Worm (Caenorhabditis elegans) whole organism, L1 larva: Measurements from ENCODE around the gene F11G11.13.
"Not testable (repeated sequence)": the region's sequence is repeated elsewhere in the genome, so short reads cannot be mapped to it uniquely, and the experiment has no call there.

Experiments
- C04F5.9 ChIP-seq: sonication (generic microtip); optimal IDR thresholded peaks from 2 replicates; lab custom pipeline; 2016; ENCODE audit warnings: missing genetic modification characterization, missing compliant biosample characterization
- C16A3.4 ChIP-seq: fragments of 150-350 bp; optimal IDR thresholded peaks from 2 replicates; lab custom pipeline; 2014; ENCODE audit warnings: missing biosample characterization, missing genetic modification characterization
- F16B12.6 ChIP-seq: fragments of 150-350 bp; optimal IDR thresholded peaks from 2 replicates; lab custom pipeline; 2014; ENCODE audit warnings: missing biosample characterization, missing genetic modification characterization
- aha-1 ChIP-seq: fragments of 150-350 bp; optimal IDR thresholded peaks from 2 replicates; lab custom pipeline; 2014; ENCODE audit warnings: missing biosample characterization, missing genetic modification characterization
- alr-1 ChIP-seq: fragments of 200-800 bp; sonication (Bioruptor generic); optimal IDR thresholded peaks from 2 replicates; lab custom pipeline; 2018; ENCODE audit warnings: borderline replicate concordance, mild to moderate bottlenecking, missing genetic modification characterization, missing compliant biosample characterization
- ceh-63 ChIP-seq: fragments of 200-800 bp; sonication (Bioruptor generic); optimal IDR thresholded peaks from 2 replicates; lab custom pipeline; 2018; ENCODE audit warnings: mild to moderate bottlenecking, missing genetic modification characterization, missing compliant biosample characterization
- ceh-8 ChIP-seq: fragments of 200-800 bp; sonication (Bioruptor generic); optimal IDR thresholded peaks from 2 replicates; lab custom pipeline; 2018; ENCODE audit warnings: mild to moderate bottlenecking, missing genetic modification characterization, moderate library complexity, missing compliant biosample characterization
- ceh-90 ChIP-seq: sonication (generic microtip); optimal IDR thresholded peaks from 2 replicates; lab custom pipeline; 2016; ENCODE audit warnings: missing genetic modification characterization, missing compliant biosample characterization
- ces-1 ChIP-seq: fragments of 150-350 bp; optimal IDR thresholded peaks from 2 replicates; lab custom pipeline; 2014; ENCODE audit warnings: missing biosample characterization, missing genetic modification reagents, missing genetic modification characterization
- dpl-1 ChIP-seq, 3 experiments: fragments of 150-350 bp in 2 of 3; sonication (generic microtip) in 1 of 3; optimal IDR thresholded peaks; 2 replicates each; lab custom pipeline; 2014 to 2017; ENCODE audit warnings: missing biosample characterization in 3 of 3, missing genetic modification characterization in 3 of 3, missing genetic modification reagents in 3 of 3
- dsc-1 ChIP-seq: sonication (generic microtip); optimal IDR thresholded peaks from 2 replicates; lab custom pipeline; 2016; ENCODE audit warnings: mild to moderate bottlenecking, missing genetic modification characterization, missing compliant biosample characterization
- efl-1 ChIP-seq, 4 experiments: fragments of 150-350 bp; optimal IDR thresholded peaks in 3 of 4; peaks in 1 of 4; 1 replicate in 1 of 4; 2 replicates in 3 of 4; lab custom pipeline; 2014; ENCODE audit warnings: missing biosample characterization in 2 of 4, missing genetic modification characterization in 2 of 4, missing genetic modification reagents in 2 of 4
- efl-3 ChIP-seq: fragments of 200-800 bp; sonication (Bioruptor generic); optimal IDR thresholded peaks from 2 replicates; lab custom pipeline; 2018; ENCODE audit warnings: mild to moderate bottlenecking, missing genetic modification characterization, missing compliant biosample characterization
- elt-3 ChIP-seq, 6 experiments: fragments of 150-350 bp in 1 of 6; sonication (generic microtip); optimal IDR thresholded peaks; 2 replicates each; lab custom pipeline; 2017 to 2018; ENCODE audit warnings: missing biosample characterization in 6 of 6, missing genetic modification characterization in 6 of 6, inconsistent platforms in 1 of 6
- fkh-10 ChIP-seq: sonication (generic microtip); optimal IDR thresholded peaks from 2 replicates; lab custom pipeline; 2017; ENCODE audit warnings: missing biosample characterization, missing genetic modification reagents, missing genetic modification characterization
- fkh-4 ChIP-seq: sonication (generic microtip); optimal IDR thresholded peaks from 2 replicates; lab custom pipeline; 2016; ENCODE audit warnings: missing compliant biosample characterization, missing genetic modification characterization, borderline replicate concordance
- fkh-8 ChIP-seq: sonication (generic microtip); optimal IDR thresholded peaks from 2 replicates; lab custom pipeline; 2016; ENCODE audit warnings: mild to moderate bottlenecking, missing genetic modification characterization, missing compliant biosample characterization
- grh-1 ChIP-seq: fragments of 200-800 bp; sonication (Bioruptor generic); IDR thresholded peaks from 2 replicates; pipeline ENCODE4 v1.3.6; 2022; ENCODE audit warnings: missing genetic modification reagents, missing genetic modification characterization, missing compliant biosample characterization
- hlh-4 ChIP-seq: sonication (generic microtip); optimal IDR thresholded peaks from 2 replicates; lab custom pipeline; 2016; ENCODE audit warnings: mild to moderate bottlenecking, missing genetic modification characterization, missing compliant biosample characterization
- lin-13 ChIP-seq: fragments of 150-350 bp; optimal IDR thresholded peaks from 2 replicates; lab custom pipeline; 2014; ENCODE audit warnings: missing biosample characterization, missing genetic modification reagents, missing genetic modification characterization
- lin-14 ChIP-seq: fragments of 200-800 bp; sonication (Bioruptor generic); optimal IDR thresholded peaks from 2 replicates; lab custom pipeline; 2018; ENCODE audit warnings: mild to moderate bottlenecking, missing genetic modification characterization, moderate library complexity, missing compliant biosample characterization
- lir-3 ChIP-seq: sonication (generic microtip); optimal IDR thresholded peaks from 2 replicates; lab custom pipeline; 2016; ENCODE audit warnings: mild to moderate bottlenecking, missing genetic modification characterization, moderate library complexity, missing compliant biosample characterization; ENCODE audit not compliant: poor library complexity
- lsy-2 ChIP-seq, 2 experiments: fragments of 150-350 bp; optimal IDR thresholded peaks; 2 replicates each; lab custom pipeline; 2014; ENCODE audit warnings: missing biosample characterization in 2 of 2, missing genetic modification characterization in 2 of 2
- mab-9 ChIP-seq: fragments of 200-800 bp; sonication (Bioruptor generic); IDR thresholded peaks from 2 replicates; pipeline ENCODE4 v1.3.6; 2022; ENCODE audit warnings: missing genetic modification reagents, missing genetic modification characterization, missing compliant biosample characterization
- mef-2 ChIP-seq: fragments of 150-350 bp; optimal IDR thresholded peaks from 2 replicates; lab custom pipeline; 2014; ENCODE audit warnings: missing biosample characterization, missing genetic modification characterization
- nhr-12 ChIP-seq: sonication (generic microtip); optimal IDR thresholded peaks from 2 replicates; lab custom pipeline; 2017; ENCODE audit warnings: missing biosample characterization, missing genetic modification characterization
- nhr-237 ChIP-seq: fragments of 150-350 bp; optimal IDR thresholded peaks from 2 replicates; lab custom pipeline; 2014; ENCODE audit warnings: missing biosample characterization, missing genetic modification characterization
- nhr-28 ChIP-seq: fragments of 150-350 bp; optimal IDR thresholded peaks from 2 replicates; lab custom pipeline; 2014; ENCODE audit warnings: missing biosample characterization, missing genetic modification characterization
- nhr-47 ChIP-seq: sonication (generic microtip); optimal IDR thresholded peaks from 2 replicates; lab custom pipeline; 2016; ENCODE audit warnings: mild to moderate bottlenecking, missing genetic modification characterization, moderate library complexity, missing compliant biosample characterization
- nhr-71 ChIP-seq: sonication (generic microtip); optimal IDR thresholded peaks from 2 replicates; lab custom pipeline; 2016; ENCODE audit warnings: mild to moderate bottlenecking, missing genetic modification characterization, moderate library complexity, missing compliant biosample characterization
- nhr-76 ChIP-seq: sonication (generic microtip); optimal IDR thresholded peaks from 2 replicates; lab custom pipeline; 2017; ENCODE audit warnings: missing biosample characterization, missing genetic modification characterization
- nhr-90 ChIP-seq: sonication (generic microtip); optimal IDR thresholded peaks from 2 replicates; lab custom pipeline; 2016; ENCODE audit warnings: mild to moderate bottlenecking, missing genetic modification characterization, missing compliant biosample characterization; ENCODE audit not compliant: poor library complexity
- pax-3 ChIP-seq: fragments of 200-800 bp; sonication (Bioruptor generic); optimal IDR thresholded peaks from 2 replicates; lab custom pipeline; 2018; ENCODE audit warnings: mild to moderate bottlenecking, missing genetic modification characterization, moderate library complexity, missing compliant biosample characterization
- rnt-1 ChIP-seq: sonication (generic microtip); optimal IDR thresholded peaks from 2 replicates; lab custom pipeline; 2016; ENCODE audit warnings: mild to moderate bottlenecking, missing genetic modification characterization, moderate library complexity, missing compliant biosample characterization
- snpc-4 ChIP-seq: fragments of 150-350 bp; optimal IDR thresholded peaks from 2 replicates; lab custom pipeline; 2014; ENCODE audit warnings: missing biosample characterization, missing genetic modification characterization
- sox-4 ChIP-seq: sonication (generic microtip); optimal IDR thresholded peaks from 2 replicates; lab custom pipeline; 2016; ENCODE audit warnings: missing genetic modification characterization, missing compliant biosample characterization
- swsn-7 ChIP-seq: sonication (generic microtip); optimal IDR thresholded peaks from 2 replicates; lab custom pipeline; 2016; ENCODE audit warnings: missing genetic modification characterization, missing compliant biosample characterization
- tbx-2 ChIP-seq: sonication (generic microtip); optimal IDR thresholded peaks from 2 replicates; lab custom pipeline; 2016; ENCODE audit warnings: missing genetic modification characterization, missing compliant biosample characterization
- tlp-1 ChIP-seq: fragments of 150-350 bp; optimal IDR thresholded peaks from 2 replicates; lab custom pipeline; 2014; ENCODE audit warnings: missing biosample characterization, missing genetic modification characterization
- unc-130 ChIP-seq: fragments of 150-350 bp; optimal IDR thresholded peaks from 2 replicates; lab custom pipeline; 2017; ENCODE audit warnings: missing biosample characterization, missing genetic modification characterization, inconsistent platforms
- unc-30 ChIP-seq: sonication (generic microtip); optimal IDR thresholded peaks from 2 replicates; lab custom pipeline; 2017; ENCODE audit warnings: missing biosample characterization, missing genetic modification characterization
- unc-86 ChIP-seq: sonication (generic microtip); optimal IDR thresholded peaks from 2 replicates; lab custom pipeline; 2016; ENCODE audit warnings: missing genetic modification characterization, missing compliant biosample characterization
- unc-98 ChIP-seq: fragments of 200-800 bp; sonication (Bioruptor generic); IDR thresholded peaks from 2 replicates; pipeline ENCODE4 v1.3.6; 2022; ENCODE audit warnings: missing genetic modification characterization, missing compliant biosample characterization
- zip-4 ChIP-seq: fragments of 200-800 bp; sonication (Bioruptor generic); optimal IDR thresholded peaks from 2 replicates; lab custom pipeline; 2018; ENCODE audit warnings: mild to moderate bottlenecking, missing genetic modification characterization, moderate library complexity, missing compliant biosample characterization
- ztf-4 ChIP-seq: fragments of 150-350 bp; optimal IDR thresholded peaks from 2 replicates; lab custom pipeline; 2014; ENCODE audit warnings: missing biosample characterization, missing genetic modification characterization

The F11G11.13 gene

DNA sequence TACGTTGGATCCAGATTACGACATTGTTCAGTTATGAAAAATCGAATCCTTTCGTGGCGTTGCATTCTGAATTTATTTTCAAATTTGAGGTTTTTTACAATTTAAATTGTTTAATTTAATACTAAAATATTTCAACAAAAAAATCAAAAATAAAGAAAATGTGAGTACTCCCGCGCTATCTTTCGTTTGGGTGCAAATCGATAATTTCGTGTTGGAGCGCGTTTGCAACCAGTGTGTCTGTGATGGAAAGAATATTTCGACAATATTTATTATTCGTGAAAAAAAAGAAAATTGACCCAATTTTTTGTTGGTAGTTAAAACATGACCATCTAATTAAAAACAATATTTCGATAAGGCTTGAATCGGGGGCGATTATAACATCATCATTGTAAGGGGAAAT is 26.1 kb upstream of the F11G11.13 start, which contains the start of gene R05F9.9 (continued):
- TF ChIP-seq lsy-2 (tag; optimal IDR thresholded peaks at IDR 0.05; lab: Kevin White, UChicago) (peak; percentile 43 to 54), C04F5.9 (tag; lab: Kevin White, UChicago) (no peak), unc-86 (tag; lab: Kevin White, UChicago) (no peak), fkh-8 (tag; lab: Kevin White, UChicago) (no peak), efl-1 (optimal IDR thresholded peaks at IDR 0.05; lab: Kevin White, UChicago) (peak; percentile 39 to 49), efl-1 (GFP tag; optimal IDR thresholded peaks at IDR 0.05 in 1 of 2; lab: Kevin White, UChicago) (peak; percentile 66 to 93), ceh-63 (no peak), sox-4 (tag; lab: Kevin White, UChicago) (no peak), nhr-47 (tag; lab: Kevin White, UChicago) (peak; percentile 3), rnt-1 (tag; lab: Kevin White, UChicago) (peak; percentile 8)

- TF ChIP-seq nhr-71, pax-3, tlp-1: not testable (repeated sequence)
Observed at ce11 chrII:4898529-4898928, 22.6 kb upstream of the F11G11.13 start, which contains the start of gene msp-32. Gene msp-32, plus strand, starts transcription at chrII:4898829.

DNA sequence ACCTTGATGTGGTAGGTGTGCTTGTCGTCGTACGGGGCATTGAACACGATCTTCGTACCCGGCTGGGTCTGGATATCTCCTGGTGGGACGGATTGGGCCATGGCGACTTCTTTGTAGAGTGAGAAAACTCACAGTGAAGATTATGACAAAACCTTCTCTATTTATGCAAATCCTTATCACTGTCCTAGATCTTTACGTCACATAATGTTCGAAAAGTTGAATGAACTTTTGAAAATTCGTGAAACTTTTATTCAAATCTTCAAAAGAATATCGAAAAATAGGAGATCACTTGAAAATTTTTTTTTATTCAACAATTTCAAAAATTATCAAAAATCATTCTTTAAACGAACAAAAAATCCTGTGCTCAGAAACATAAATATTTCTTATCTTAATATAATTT is 16.6 kb upstream of the F11G11.13 start, which contains the start of gene msp-33:
Gene msp-33, minus strand, starts transcription at position 101 of the 400 bp plus-strand sequence.
- TF ChIP-seq snpc-4 = no peak
- TF ChIP-seq lin-13 = no peak
- TF ChIP-seq ceh-8 (GFP tag; lab: Kevin White, UChicago) = no peak
- TF ChIP-seq ztf-4 (tag; lab: Kevin White, UChicago) = no peak
- no peak for TF ChIP-seq zip-4 (GFP tag; lab: Kevin White, UChicago)
- no peak for TF ChIP-seq mab-9 (GFP tag; lab: Robert Waterston, UW)
- no peak for TF ChIP-seq unc-130 (tag; lab: Kevin White, UChicago)
- TF ChIP-seq mef-2 (tag; lab: Kevin White, UChicago) = no peak
- no peak for TF ChIP-seq tbx-2 (tag; lab: Kevin White, UChicago)
- TF ChIP-seq ceh-90 = no peak
- TF ChIP-seq ces-1 (GFP tag; lab: Kevin White, UChicago) = no peak
- TF ChIP-seq fkh-10 = no peak
- TF ChIP-seq lir-3 (tag; lab: Kevin White, UChicago) = no peak
- TF ChIP-seq nhr-12 = no peak
- no peak for TF ChIP-seq fkh-8 (tag; lab: Kevin White, UChicago)
- no peak for TF ChIP-seq lin-14 (GFP tag; lab: Kevin White, UChicago)
- TF ChIP-seq nhr-28 (tag; lab: Kevin White, UChicago) = no peak

- TF ChIP-seq aha-1 = no peak
- no peak for TF ChIP-seq ces-1 (GFP tag; lab: Kevin White, UChicago)
- TF ChIP-seq hlh-4 (tag; lab: Kevin White, UChicago) = no peak
- TF ChIP-seq elt-3 (tag; optimal IDR thresholded peaks at IDR 0.05; lab: Kevin White, UChicago) = peak in 1 of 6 experiments; percentile 34
- no peak for TF ChIP-seq dsc-1 (tag; lab: Kevin White, UChicago)
- TF ChIP-seq tlp-1 = no peak
- TF ChIP-seq nhr-237 (tag; lab: Kevin White, UChicago) = no peak
- TF ChIP-seq swsn-7 = peak; percentile 7
- TF ChIP-seq nhr-90 = no peak
- no peak for TF ChIP-seq fkh-4 (tag; lab: Kevin White, UChicago)
- no peak for TF ChIP-seq C16A3.4 (tag; lab: Kevin White, UChicago)
- TF ChIP-seq efl-1 (optimal IDR thresholded peaks at IDR 0.05; lab: Kevin White, UChicago) = peak; percentile 0 to 7
- TF ChIP-seq efl-1 (GFP tag; optimal IDR thresholded peaks at IDR 0.05 in 1 of 2; lab: Kevin White, UChicago) = peak in 1 of 2 experiments; percentile 55
- no peak for TF ChIP-seq unc-98
- TF ChIP-seq unc-30 (tag; lab: Kevin White, UChicago) = no peak
- TF ChIP-seq grh-1 = no peak
- TF ChIP-seq F16B12.6 (tag; lab: Kevin White, UChicago) = no peak
- no peak for TF ChIP-seq fkh-10
- peak in 1 of 3 experiments; percentile 8 for TF ChIP-seq dpl-1 (GFP tag; optimal IDR thresholded peaks at IDR 0.05; lab: Kevin White, UChicago)
- TF ChIP-seq ztf-4 (tag; lab: Kevin White, UChicago) = no peak
- TF ChIP-seq nhr-76 (tag; lab: Kevin White, UChicago) = no peak
- no peak for TF ChIP-seq efl-3 (GFP tag; lab: Kevin White, UChicago)
- TF ChIP-seq fkh-8 (tag; lab: Kevin White, UChicago) = peak; percentile 26
- no peak for TF ChIP-seq unc-130 (tag; lab: Kevin White, UChicago)
- no peak for TF ChIP-seq alr-1 (tag; lab: Kevin White, UChicago)
Observed at ce11 chrII:4891012-4891775, 15.2 kb upstream of the F11G11.13 start, which contains the start of gene gst-9. Gene gst-9, plus strand, starts transcription at chrII:4891585.
